Fruit fly (Drosophila melanogaster): ENCODE data around the gene Pgk.
A peak's percentile ranks its signal among the peaks of the same experiment; 100 is the strongest.

Gene Pgk

DNA sequence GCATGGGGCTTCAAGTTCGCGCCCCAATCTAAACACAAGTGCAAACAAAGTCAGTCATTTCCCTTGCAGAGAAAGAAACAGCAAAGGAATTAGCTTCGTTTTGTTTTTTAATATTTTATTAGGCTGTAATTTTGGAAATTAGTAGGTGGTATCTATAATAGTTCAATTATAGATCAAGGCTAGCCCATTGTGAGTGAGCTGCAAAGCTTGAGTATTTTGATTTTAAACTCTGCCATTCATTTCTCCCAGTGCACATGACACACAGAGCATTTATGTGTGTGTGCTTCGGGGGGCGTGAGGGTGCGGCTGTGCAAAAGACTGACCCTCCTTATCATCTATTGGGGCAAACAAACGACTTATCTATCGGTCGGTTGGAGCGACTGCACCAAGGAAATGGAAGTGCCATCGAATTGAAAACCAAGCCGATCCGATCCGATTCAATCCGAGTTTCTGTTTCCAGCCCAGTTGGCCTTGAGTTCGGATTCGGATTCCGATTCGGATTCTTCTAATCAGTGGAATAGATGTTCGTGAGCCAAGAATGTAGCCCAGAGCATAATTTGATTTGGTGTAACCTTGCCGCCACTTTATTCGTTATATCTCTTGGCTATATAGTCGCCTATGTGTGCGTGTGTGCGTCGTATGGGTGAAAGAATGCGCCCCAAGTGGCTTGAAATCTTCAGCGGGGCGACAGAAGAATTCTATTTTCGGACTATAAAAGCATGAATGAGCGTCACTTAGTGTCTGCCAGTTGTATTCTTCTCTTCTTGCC, 21.3 kb downstream of the Pgk start (continued):
- TF ChIP-seq fd102C (GFP tag; optimal IDR thresholded peaks at IDR 0.05): no peak
- no peak for TF ChIP-seq CG16779 (GFP tag; IDR thresholded peaks at IDR 0.05)
- TF ChIP-seq zen2 (GFP tag; IDR thresholded peaks at IDR 0.05; ENCODE audit: partially characterized antibody): no peak
- peak; percentile 42 for TF ChIP-seq fd96Cb (tag; optimal IDR thresholded peaks at IDR 0.05)
- TF ChIP-seq CG2889 (GFP tag; IDR thresholded peaks at IDR 0.05): no peak
- TF ChIP-seq CG11695 (GFP tag; IDR thresholded peaks at IDR 0.05): 0 out of 3 replicates have a peak, but pooled peaks have one; percentile 41
- TF ChIP-seq scrt (GFP tag; optimal IDR thresholded peaks at IDR 0.05): no peak
- TF ChIP-seq Meics (GFP tag; optimal IDR thresholded peaks at IDR 0.05): peak; percentile 33
- TF ChIP-seq CG31365 (tag; optimal IDR thresholded peaks at IDR 0.05): no peak
- peak; percentile 38 for TF ChIP-seq CG10979 (tag; optimal IDR thresholded peaks at IDR 0.05)
- peak; percentile 25 for TF ChIP-seq CG7556 (GFP tag; optimal IDR thresholded peaks at IDR 0.05)
- TF ChIP-seq CG17186 (GFP tag; optimal IDR thresholded peaks at IDR 0.05): no peak
- TF ChIP-seq dimm (GFP tag; IDR thresholded peaks at IDR 0.05): no peak
- no peak for TF ChIP-seq NC2α (GFP tag; optimal IDR thresholded peaks at IDR 0.05)
- TF ChIP-seq H15 (GFP tag; IDR thresholded peaks at IDR 0.05): 0 out of 3 replicates have a peak, but pooled peaks have one; percentile 36
- TF ChIP-seq hb (GFP tag; IDR thresholded peaks at IDR 0.05; ENCODE audit: partially characterized antibody): no peak
- no peak for TF ChIP-seq nerfin-2 (GFP tag; IDR thresholded peaks at IDR 0.05; ENCODE audit: partially characterized antibody)
- TF ChIP-seq CG15011 (GFP tag; optimal IDR thresholded peaks at IDR 0.05): no peak
- TF ChIP-seq CG7745 (tag; optimal IDR thresholded peaks at IDR 0.05): no peak
- TF ChIP-seq CG1603 (tag; optimal IDR thresholded peaks at IDR 0.05): peak; percentile 26
- TF ChIP-seq CkIIα-i1 (GFP tag; IDR thresholded peaks at IDR 0.05): no peak
- no peak for TF ChIP-seq CG7372 (GFP tag; IDR thresholded peaks at IDR 0.05)
- no peak for TF ChIP-seq twi (tag; optimal IDR thresholded peaks at IDR 0.05)
- TF ChIP-seq CG32767 (GFP tag; IDR thresholded peaks at IDR 0.05): no peak
- TF ChIP-seq CG32772 (GFP tag; IDR thresholded peaks at IDR 0.05): peak; percentile 64
- no peak for TF ChIP-seq B-H1 (GFP tag; IDR thresholded peaks at IDR 0.05)
- peak; percentile 50 for TF ChIP-seq CG15269 (tag; optimal IDR thresholded peaks at IDR 0.05)
- no peak for TF ChIP-seq odd (GFP tag; optimal IDR thresholded peaks at IDR 0.05)
- no peak for TF ChIP-seq CG8359 (GFP tag; optimal IDR thresholded peaks at IDR 0.05; ENCODE audit: borderline replicate concordance)
- TF ChIP-seq jumu (GFP tag; optimal IDR thresholded peaks at IDR 0.05): no peak
- TF ChIP-seq gsb-n (tag; optimal IDR thresholded peaks at IDR 0.05): no peak
- TF ChIP-seq slbo (GFP tag; IDR thresholded peaks at IDR 0.05): peak; percentile 52; the same call in 1 of the 2 replicates
- no peak for TF ChIP-seq pros (GFP tag; optimal IDR thresholded peaks at IDR 0.05)
- TF ChIP-seq CG12744 (GFP tag; optimal IDR thresholded peaks at IDR 0.05): no peak
- peak; percentile 18; the same call in 1 of the 2 replicates for TF ChIP-seq klu (GFP tag; IDR thresholded peaks at IDR 0.05)
- peak; percentile 21 for TF ChIP-seq CG13424 (tag; optimal IDR thresholded peaks at IDR 0.05)
- TF ChIP-seq maf-S (GFP tag; optimal IDR thresholded peaks at IDR 0.05): no peak
- no peak for TF ChIP-seq her (GFP tag; optimal IDR thresholded peaks at IDR 0.05)
- TF ChIP-seq fu2 (GFP tag; optimal IDR thresholded peaks at IDR 0.05): no peak
- no peak for TF ChIP-seq Atf3 (GFP tag; optimal IDR thresholded peaks at IDR 0.05)
- TF ChIP-seq oc (tag; optimal IDR thresholded peaks at IDR 0.05): no peak
- TF ChIP-seq CG9215 (GFP tag; IDR thresholded peaks at IDR 0.05): no peak; the same call in 1 of the 2 replicates
- TF ChIP-seq CG8478 (optimal IDR thresholded peaks at IDR 0.05): no peak
- TF ChIP-seq Eip74EF (GFP tag; optimal IDR thresholded peaks at IDR 0.05): peak in 1 of 2 experiments; percentile 31
- TF ChIP-seq CG13296 (GFP tag; optimal IDR thresholded peaks at IDR 0.05): no peak
- no peak for TF ChIP-seq CG10543 (GFP tag; optimal IDR thresholded peaks at IDR 0.05)
- TF ChIP-seq Hsf (GFP tag; optimal IDR thresholded peaks at IDR 0.05): no peak
- TF ChIP-seq Ets65A (GFP tag): no peak
- TF ChIP-seq CG2199 (GFP tag; IDR thresholded peaks at IDR 0.05): no peak
